Worm (Caenorhabditis elegans) whole organism, L4 larva: ENCODE data around the gene K07C11.8.

Source experiments
- F26F4.8 ChIP-seq: fragments of 200-800 bp; sonication (Bioruptor generic); conservative IDR thresholded peaks from 2 replicates; pipeline ENCODE4 v1.3.6; 2022; ENCODE audit warnings: missing genetic modification characterization, missing compliant biosample characterization
- F37D6.2 ChIP-seq: sonication (generic microtip); optimal IDR thresholded peaks from 2 replicates; lab custom pipeline; 2016; ENCODE audit warnings: mild to moderate bottlenecking, missing genetic modification characterization, missing compliant biosample characterization
- F44E2.7 ChIP-seq: fragments of 200-800 bp; sonication (Bioruptor generic); IDR thresholded peaks from 2 replicates; pipeline ENCODE4 v2.1.2; 2022; ENCODE audit warnings: missing genetic modification characterization, missing compliant biosample characterization
- R02D3.7 ChIP-seq: fragments of 150-350 bp; sonication (generic microtip); optimal IDR thresholded peaks from 3 replicates; lab custom pipeline; 2014; ENCODE audit warnings: missing biosample characterization, missing genetic modification characterization
- Y75B8A.6 ChIP-seq: fragments of 200-800 bp; sonication (Bioruptor generic); IDR thresholded peaks from 2 replicates; pipeline ENCODE4 v1.3.6; 2022; ENCODE audit warnings: missing genetic modification reagents, missing genetic modification characterization, missing compliant biosample characterization
- aha-1 ChIP-seq: fragments of 150-350 bp; peaks from one replicate; lab custom pipeline; 2014; ENCODE audit warnings: missing biosample characterization, missing genetic modification characterization
- aly-2 ChIP-seq: sonication (generic microtip); optimal IDR thresholded peaks from 2 replicates; lab custom pipeline; 2018; ENCODE audit warnings: missing biosample characterization, missing genetic modification characterization
- arid-1 ChIP-seq: fragments of 200-800 bp; sonication (Bioruptor generic); conservative IDR thresholded peaks from 2 replicates; pipeline ENCODE4 v1.3.6; 2022; ENCODE audit warnings: missing genetic modification reagents, missing genetic modification characterization, missing compliant biosample characterization
- ceh-28 ChIP-seq: fragments of 150-350 bp; optimal IDR thresholded peaks from 2 replicates; lab custom pipeline; 2014; ENCODE audit warnings: missing biosample characterization, missing genetic modification reagents, missing genetic modification characterization
- ceh-32 ChIP-seq: sonication (generic microtip); optimal IDR thresholded peaks from 2 replicates; lab custom pipeline; 2016; ENCODE audit warnings: mild to moderate bottlenecking, missing genetic modification characterization, missing compliant biosample characterization; ENCODE audit not compliant: poor library complexity
- ceh-62 ChIP-seq: sonication (generic microtip); optimal IDR thresholded peaks from 2 replicates; lab custom pipeline; 2017; ENCODE audit warnings: missing biosample characterization, missing genetic modification characterization
- daf-16 ChIP-seq, 3 experiments: sonication (generic microtip); optimal IDR thresholded peaks; 2 replicates each; lab custom pipeline; 2016 to 2017; ENCODE audit warnings: missing genetic modification characterization in 3 of 3, missing genetic modification reagents in 3 of 3, mild to moderate bottlenecking in 2 of 3, missing compliant biosample characterization in 2 of 3, missing biosample characterization in 1 of 3, moderate library complexity in 1 of 3
- daf-19 ChIP-seq: fragments of 200-800 bp; sonication (Bioruptor generic); conservative IDR thresholded peaks from 2 replicates; pipeline ENCODE4 v1.3.6; 2022; ENCODE audit warnings: missing genetic modification characterization, missing compliant biosample characterization
- daf-8 ChIP-seq: fragments of 200-800 bp; sonication (Bioruptor generic); IDR thresholded peaks from 2 replicates; pipeline ENCODE4 v1.3.6; 2022; ENCODE audit warnings: missing genetic modification characterization, missing compliant biosample characterization
- dmd-6 ChIP-seq: fragments of 200-800 bp; sonication (Bioruptor generic); IDR thresholded peaks from 2 replicates; pipeline ENCODE4 v1.3.6; 2022; ENCODE audit warnings: missing genetic modification reagents, missing genetic modification characterization, missing compliant biosample characterization
- dmd-8 ChIP-seq: fragments of 200-800 bp; sonication (Bioruptor generic); IDR thresholded peaks from 2 replicates; pipeline ENCODE4 v1.3.6; 2022; ENCODE audit warnings: missing genetic modification characterization, missing compliant biosample characterization
- dpl-1 ChIP-seq: fragments of 150-350 bp; optimal IDR thresholded peaks from 2 replicates; lab custom pipeline; 2014; ENCODE audit warnings: missing biosample characterization, missing genetic modification reagents, missing genetic modification characterization
- dve-1 ChIP-seq: sonication (generic microtip); optimal IDR thresholded peaks from 2 replicates; lab custom pipeline; 2017; ENCODE audit warnings: antibody characterized with exemption, mild to moderate bottlenecking, missing genetic modification characterization, missing compliant biosample characterization; ENCODE audit not compliant: insufficient read depth
- egl-27 ChIP-seq: sonication (generic microtip); optimal IDR thresholded peaks from 3 replicates; lab custom pipeline; 2017; ENCODE audit warnings: missing biosample characterization, missing genetic modification reagents, missing genetic modification characterization
- egl-43 ChIP-seq: fragments of 200-800 bp; sonication (Bioruptor generic); IDR thresholded peaks from 2 replicates; pipeline ENCODE4 v1.3.6; 2022; ENCODE audit warnings: missing genetic modification reagents, missing genetic modification characterization, missing compliant biosample characterization
- hlh-30 ChIP-seq: sonication (generic microtip); optimal IDR thresholded peaks from 2 replicates; lab custom pipeline; 2017; ENCODE audit warnings: antibody characterized with exemption, mild to moderate bottlenecking, missing genetic modification characterization, missing compliant biosample characterization; ENCODE audit not compliant: insufficient read depth
- jun-1 ChIP-seq: fragments of 150-350 bp; optimal IDR thresholded peaks from 2 replicates; lab custom pipeline; 2014; ENCODE audit warnings: missing biosample characterization, missing genetic modification reagents, missing genetic modification characterization
- lim-7 ChIP-seq: fragments of 200-800 bp; sonication (Bioruptor generic); IDR thresholded peaks from 2 replicates; pipeline ENCODE4 v1.3.6; 2022; ENCODE audit warnings: missing genetic modification characterization, missing compliant biosample characterization
- lin-1 ChIP-seq: fragments of 200-800 bp; sonication (Bioruptor generic); IDR thresholded peaks from 2 replicates; pipeline ENCODE4 v1.3.6; 2022; ENCODE audit warnings: missing genetic modification reagents, missing genetic modification characterization, missing compliant biosample characterization
- lin-13 ChIP-seq: fragments of 150-350 bp; optimal IDR thresholded peaks from 2 replicates; lab custom pipeline; 2014; ENCODE audit warnings: missing biosample characterization, missing genetic modification reagents, missing genetic modification characterization
- lin-15B ChIP-seq: fragments of 150-350 bp; sonication (generic microtip); optimal IDR thresholded peaks from 3 replicates; lab custom pipeline; 2014; ENCODE audit warnings: missing biosample characterization, missing genetic modification characterization
- lin-29 ChIP-seq: fragments of 200-800 bp; sonication (Bioruptor generic); IDR thresholded peaks from 2 replicates; pipeline ENCODE4 v1.3.6; 2022; ENCODE audit warnings: missing genetic modification reagents, missing genetic modification characterization, missing compliant biosample characterization
- lin-38 ChIP-seq: fragments of 200-800 bp; sonication (Bioruptor generic); IDR thresholded peaks from 2 replicates; pipeline ENCODE4 v1.3.6; 2022; ENCODE audit warnings: missing genetic modification reagents, missing genetic modification characterization, missing compliant biosample characterization
- lin-39 ChIP-seq: fragments of 150-350 bp; optimal IDR thresholded peaks from 2 replicates; lab custom pipeline; 2014; ENCODE audit warnings: missing biosample characterization, missing genetic modification reagents, missing genetic modification characterization
- madf-5 ChIP-seq, 2 experiments: fragments of 200-800 bp; sonication (Bioruptor generic); IDR thresholded peaks; 2 replicates each; pipeline ENCODE4 v1.3.6; 2022; ENCODE audit warnings: missing compliant biosample characterization in 2 of 2, missing genetic modification characterization in 2 of 2
- madf-9 ChIP-seq: fragments of 200-800 bp; sonication (Bioruptor generic); conservative IDR thresholded peaks from 2 replicates; pipeline ENCODE4 v1.3.6; 2022; ENCODE audit warnings: missing genetic modification reagents, missing genetic modification characterization, missing compliant biosample characterization
- mxl-3 ChIP-seq: fragments of 200-800 bp; sonication (Bioruptor generic); optimal IDR thresholded peaks from 2 replicates; lab custom pipeline; 2018; ENCODE audit warnings: mild to moderate bottlenecking, missing genetic modification characterization, missing compliant biosample characterization
- nhr-10 ChIP-seq: fragments of 150-350 bp; optimal IDR thresholded peaks from 2 replicates; lab custom pipeline; 2014; ENCODE audit warnings: missing biosample characterization, missing genetic modification characterization
- nhr-102 ChIP-seq: sonication (generic microtip); optimal IDR thresholded peaks from 2 replicates; lab custom pipeline; 2016; ENCODE audit warnings: mild to moderate bottlenecking, missing genetic modification characterization, moderate library complexity, missing compliant biosample characterization
- nhr-25 ChIP-seq: sonication (generic microtip); optimal IDR thresholded peaks from 2 replicates; lab custom pipeline; 2017; ENCODE audit warnings: missing genetic modification characterization, mild to moderate bottlenecking, missing compliant biosample characterization, antibody characterized with exemption, moderate library complexity, borderline replicate concordance; ENCODE audit not compliant: insufficient read depth
- nhr-28 ChIP-seq: fragments of 150-350 bp; optimal IDR thresholded peaks from 2 replicates; lab custom pipeline; 2014; ENCODE audit warnings: missing biosample characterization, missing genetic modification characterization
- nhr-41 ChIP-seq: fragments of 200-800 bp; sonication (Bioruptor generic); IDR thresholded peaks from 2 replicates; pipeline ENCODE4 v1.3.6; 2022; ENCODE audit warnings: missing genetic modification reagents, missing genetic modification characterization, missing compliant biosample characterization
- nhr-48 ChIP-seq: sonication (generic microtip); optimal IDR thresholded peaks from 2 replicates; lab custom pipeline; 2016; ENCODE audit warnings: mild to moderate bottlenecking, missing genetic modification characterization, missing compliant biosample characterization
- nhr-76 ChIP-seq: fragments of 150-350 bp; optimal IDR thresholded peaks from 2 replicates; lab custom pipeline; 2014; ENCODE audit warnings: missing biosample characterization, missing genetic modification characterization
- nhr-77 ChIP-seq: fragments of 150-350 bp; optimal IDR thresholded peaks from 2 replicates; lab custom pipeline; 2014; ENCODE audit warnings: missing biosample characterization, missing genetic modification characterization
- rbr-2 ChIP-seq: sonication (generic microtip); optimal IDR thresholded peaks from 2 replicates; lab custom pipeline; 2016; ENCODE audit warnings: missing genotype, missing genetic modification characterization, missing compliant biosample characterization
- skn-1 ChIP-seq: fragments of 150-350 bp; optimal IDR thresholded peaks from 2 replicates; lab custom pipeline; 2014; ENCODE audit warnings: missing biosample characterization, missing genetic modification characterization
- snpc-4 ChIP-seq: fragments of 150-350 bp; optimal IDR thresholded peaks from 2 replicates; lab custom pipeline; 2014; ENCODE audit warnings: missing biosample characterization, missing genetic modification characterization
- spr-3 ChIP-seq: fragments of 200-800 bp; sonication (Bioruptor generic); optimal IDR thresholded peaks from 2 replicates; lab custom pipeline; 2018; ENCODE audit warnings: mild to moderate bottlenecking, missing genetic modification characterization, missing compliant biosample characterization
- unc-62 ChIP-seq, 3 experiments: fragments of 150-350 bp in 1 of 3; sonication (generic microtip); optimal IDR thresholded peaks in 2 of 3; peaks in 1 of 3; 1 replicate in 1 of 3; 2 replicates in 2 of 3; lab custom pipeline; 2014 to 2017; ENCODE audit warnings: missing biosample characterization in 3 of 3, missing genetic modification characterization in 3 of 3, missing genetic modification reagents in 3 of 3, missing genotype in 1 of 3
- vab-7 ChIP-seq: fragments of 200-800 bp; sonication (Bioruptor generic); IDR thresholded peaks from 2 replicates; pipeline ENCODE4 v1.3.6; 2022; ENCODE audit warnings: missing genetic modification reagents, missing genetic modification characterization, missing compliant biosample characterization
- zfp-2 ChIP-seq: sonication (generic microtip); optimal IDR thresholded peaks from 2 replicates; lab custom pipeline; 2016; ENCODE audit warnings: mild to moderate bottlenecking, missing genetic modification characterization, missing compliant biosample characterization
- zfp-3 ChIP-seq: fragments of 200-800 bp; sonication (Bioruptor generic); conservative IDR thresholded peaks from 2 replicates; pipeline ENCODE4 v1.3.6; 2022; ENCODE audit warnings: missing genetic modification reagents, missing genetic modification characterization, missing compliant biosample characterization
- zip-2 ChIP-seq: fragments of 150-350 bp; optimal IDR thresholded peaks from 2 replicates; lab custom pipeline; 2014; ENCODE audit warnings: missing biosample characterization, missing genetic modification characterization
- ztf-11 ChIP-seq: fragments of 150-350 bp; optimal IDR thresholded peaks from 2 replicates; lab custom pipeline; 2014; ENCODE audit warnings: missing biosample characterization, missing genetic modification characterization

K07C11.8 gene

ce11 chrV:8228712-8229119, 11.0 kb upstream of the K07C11.8 start (continued):
- TF ChIP-seq unc-62 (GFP tag; optimal IDR thresholded peaks at IDR 0.05 in 1 of 2; lab: Kevin White, UChicago) (peak in 1 of 2 experiments; percentile 90), unc-62 (tag; optimal IDR thresholded peaks at IDR 0.05; lab: Kevin White, UChicago) (no peak), Y75B8A.6 (no peak), hlh-30 (tag; lab: Kevin White, UChicago) (peak; percentile 80), ceh-62 (tag; lab: Kevin White, UChicago) (no peak), nhr-41 (0 out of 2 replicates have a peak, but pooled peaks have one; percentile 8), madf-5 (GFP tag; IDR thresholded peaks at IDR 0.05; lab: Robert Waterston, UW) (no peak), F44E2.7 (GFP tag; lab: Robert Waterston, UW) (no peak), zfp-3 (GFP tag; lab: Robert Waterston, UW) (no peak), zip-2 (tag; lab: Kevin White, UChicago) (no peak), daf-16 (GFP tag; optimal IDR thresholded peaks at IDR 0.05; lab: Kevin White, UChicago) (peak; percentile 65 to 88), daf-16 (tag; optimal IDR thresholded peaks at IDR 0.05; lab: Kevin White, UChicago) (peak; percentile 86), lin-15B (no peak), rbr-2 (tag; lab: Kevin White, UChicago) (peak; percentile 83), lin-39 (tag; lab: Kevin White, UChicago) (no peak), dmd-8 (no peak), jun-1 (tag; lab: Kevin White, UChicago) (no peak), ceh-32 (tag; lab: Kevin White, UChicago) (no peak), lin-29 (GFP tag; lab: Robert Waterston, UW) (peak; percentile 25; the same call in 1 of the 2 replicates), egl-43 (GFP tag; lab: Robert Waterston, UW) (no peak), aly-2 (tag; lab: Kevin White, UChicago) (no peak), nhr-48 (tag; lab: Kevin White, UChicago) (peak; percentile 81), arid-1 (GFP tag; lab: Robert Waterston, UW) (peak; percentile 70; the same call in 1 of the 2 replicates), snpc-4 (tag; lab: Kevin White, UChicago) (peak; percentile 96), lin-1 (peak; percentile 49; the same call in 1 of the 2 replicates), aha-1 (tag; lab: Kevin White, UChicago) (no peak), ztf-11 (tag; lab: Kevin White, UChicago) (no peak), nhr-28 (tag; lab: Kevin White, UChicago) (peak; percentile 56), lin-38 (GFP tag; lab: Robert Waterston, UW) (no peak; the same call in 1 of the 2 replicates), madf-9 (GFP tag; lab: Robert Waterston, UW) (0 out of 2 replicates have a peak, but pooled peaks have one; percentile 10), skn-1 (tag; lab: Kevin White, UChicago) (no peak), zfp-2 (tag; lab: Kevin White, UChicago) (peak; percentile 44), nhr-25 (tag; lab: Kevin White, UChicago) (peak; percentile 56), F37D6.2 (tag; lab: Kevin White, UChicago) (peak; percentile 66), dpl-1 (GFP tag; lab: Kevin White, UChicago) (peak; percentile 53), egl-27 (tag; lab: Kevin White, UChicago) (no peak), mxl-3 (GFP tag; lab: Kevin White, UChicago) (peak; percentile 66), ceh-28 (tag; lab: Kevin White, UChicago) (no peak), nhr-102 (peak; percentile 91), daf-19 (GFP tag; lab: Robert Waterston, UW) (peak; percentile 71; the same call in 1 of the 2 replicates), lim-7 (GFP tag; lab: Robert Waterston, UW) (no peak), spr-3 (GFP tag; lab: Kevin White, UChicago) (peak; percentile 68), F26F4.8 (GFP tag; lab: Robert Waterston, UW) (no peak), R02D3.7 (tag; lab: Kevin White, UChicago) (no peak), daf-8 (GFP tag; lab: Robert Waterston, UW) (no peak), vab-7 (GFP tag; lab: Robert Waterston, UW) (0 out of 2 replicates have a peak, but pooled peaks have one; percentile 29), nhr-10 (tag; lab: Kevin White, UChicago) (peak; percentile 16), nhr-77 (tag; lab: Kevin White, UChicago) (peak; percentile 54), dve-1 (tag; lab: Kevin White, UChicago) (peak; percentile 92), nhr-76 (tag; lab: Kevin White, UChicago) (no peak), dmd-6 (GFP tag; lab: Robert Waterston, UW) (peak; percentile 74), lin-13 (peak; percentile 78)
